Fruit fly (Drosophila melanogaster): ENCODE measurements around the gene CG46306.
A peak's percentile ranks its signal among the peaks of the same experiment; 100 is the strongest.

CG46306 gene

dm6 chrX:16811213-16811749 is 24.0 kb downstream of the CG46306 start, which contains the start of gene CG4829 (continued):
- TF ChIP-seq CG10631 (GFP tag; optimal IDR thresholded peaks at IDR 0.05) (peak; percentile 38), Met (GFP tag; optimal IDR thresholded peaks at IDR 0.05) (peak; percentile 23), Hr4 (GFP tag; optimal IDR thresholded peaks at IDR 0.05) (peak; percentile 41), achi (GFP tag; optimal IDR thresholded peaks at IDR 0.05) (peak; percentile 35), CG7368 (GFP tag; optimal IDR thresholded peaks at IDR 0.05) (peak; percentile 38), vri (GFP tag; optimal IDR thresholded peaks at IDR 0.05) (no peak), esn (GFP tag; optimal IDR thresholded peaks at IDR 0.05) (peak; percentile 45), Sox14 (GFP tag; optimal IDR thresholded peaks at IDR 0.05) (peak; percentile 23)

- TF ChIP-seq CG32006 (GFP tag; optimal IDR thresholded peaks at IDR 0.05) (no peak), CG1621 (tag; optimal IDR thresholded peaks at IDR 0.05) (no peak), ss (GFP tag; optimal IDR thresholded peaks at IDR 0.05) (no peak), fkh (GFP tag; optimal IDR thresholded peaks at IDR 0.05) (no peak), svp (GFP tag) (no peak), Smox (GFP tag; optimal IDR thresholded peaks at IDR 0.05) (no peak), Eip78C (GFP tag) (no peak), CG6808 (GFP tag; optimal IDR thresholded peaks at IDR 0.05) (no peak), acj6 (GFP tag; optimal IDR thresholded peaks at IDR 0.05) (no peak), Eip75B (GFP tag; optimal IDR thresholded peaks at IDR 0.05) (no peak)
Observed at dm6 chrX:16809093-16809492, 26.2 kb downstream of the CG46306 start.

- TF ChIP-seq Eip78C (GFP tag) (peak; percentile 29), Hr38 (GFP tag; optimal IDR thresholded peaks at IDR 0.05) (no peak)
Observed at dm6 chrX:16808654-16809053, 26.7 kb downstream of the CG46306 start.

DNA sequence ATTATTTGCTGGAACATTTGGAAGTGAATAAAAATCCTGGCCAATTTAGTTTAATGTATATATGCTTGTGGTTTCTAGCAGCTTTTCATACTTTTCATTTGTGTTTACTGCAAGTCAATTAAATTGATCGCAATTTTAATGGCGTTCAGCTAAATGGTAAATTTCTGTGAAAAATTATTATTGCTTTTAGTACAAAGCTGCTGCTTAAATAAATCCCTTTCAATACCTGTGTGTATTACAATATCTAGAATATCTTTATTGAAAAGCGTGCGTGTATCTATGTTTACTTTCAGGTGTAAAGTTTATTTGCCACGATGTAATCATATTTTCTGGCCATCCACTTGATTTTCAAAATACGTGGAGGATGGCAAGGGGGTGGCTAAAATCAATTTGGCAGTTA is 29.6 kb downstream of the CG46306 start, which contains the start of gene ppk28:
ppk28 (plus strand) TSS at position 301 of the 400 bp plus-strand sequence.
- no peak for TF ChIP-seq acj6 (GFP tag; optimal IDR thresholded peaks at IDR 0.05)
- TF ChIP-seq CG6163 (GFP tag; IDR thresholded peaks at IDR 0.05) = no peak
- no peak for TF ChIP-seq vri (GFP tag; optimal IDR thresholded peaks at IDR 0.05)
- no peak for TF ChIP-seq fd59A (GFP tag; optimal IDR thresholded peaks at IDR 0.05)
- no peak for TF ChIP-seq CG31627 (GFP tag; optimal IDR thresholded peaks at IDR 0.05)
- no peak for TF ChIP-seq CG34406 (GFP tag; optimal IDR thresholded peaks at IDR 0.05)
- TF ChIP-seq Met (GFP tag; optimal IDR thresholded peaks at IDR 0.05) = no peak
- TF ChIP-seq CG8119 (GFP tag; IDR thresholded peaks at IDR 0.05) = no peak
- no peak for TF ChIP-seq Ets21C (GFP tag; optimal IDR thresholded peaks at IDR 0.05)
- TF ChIP-seq Hr38 (GFP tag; optimal IDR thresholded peaks at IDR 0.05) = no peak
- no peak for TF ChIP-seq cyc (GFP tag; optimal IDR thresholded peaks at IDR 0.05)
- no peak for TF ChIP-seq esn (GFP tag; optimal IDR thresholded peaks at IDR 0.05)

DNA sequence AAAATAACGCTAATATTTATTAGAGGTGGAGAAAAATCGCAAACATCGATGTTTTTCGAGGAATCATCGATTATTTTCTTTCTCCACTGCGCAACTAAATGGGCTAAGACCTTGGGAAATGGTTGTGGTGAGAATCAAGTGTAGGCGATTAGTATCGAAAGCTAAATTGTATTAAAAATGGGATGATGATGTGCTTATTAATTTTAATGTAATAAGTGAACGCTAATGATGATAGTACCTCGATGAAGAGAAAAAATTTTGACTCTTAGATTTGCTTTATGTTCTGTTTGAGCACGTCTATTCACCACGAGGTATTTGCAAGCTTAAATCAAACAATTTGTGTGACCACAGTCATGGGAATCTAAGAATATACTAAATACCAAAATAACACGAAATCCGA is 32.0 kb downstream of the CG46306 start, which contains the start of the genes Rai1 and CG13005:
Rai1 (minus strand) TSS at position 46 of the 400 bp plus-strand sequence.
CG13005 (plus strand) TSS at position 352 of the 400 bp plus-strand sequence.
- peak; percentile 36 for TF ChIP-seq Eip78C (GFP tag)
- TF ChIP-seq esn (GFP tag; optimal IDR thresholded peaks at IDR 0.05) = peak; percentile 8
- TF ChIP-seq Eip93F (GFP tag; optimal IDR thresholded peaks at IDR 0.05) = no peak
- peak; percentile 34 for TF ChIP-seq CG1621 (tag; optimal IDR thresholded peaks at IDR 0.05)

DNA sequence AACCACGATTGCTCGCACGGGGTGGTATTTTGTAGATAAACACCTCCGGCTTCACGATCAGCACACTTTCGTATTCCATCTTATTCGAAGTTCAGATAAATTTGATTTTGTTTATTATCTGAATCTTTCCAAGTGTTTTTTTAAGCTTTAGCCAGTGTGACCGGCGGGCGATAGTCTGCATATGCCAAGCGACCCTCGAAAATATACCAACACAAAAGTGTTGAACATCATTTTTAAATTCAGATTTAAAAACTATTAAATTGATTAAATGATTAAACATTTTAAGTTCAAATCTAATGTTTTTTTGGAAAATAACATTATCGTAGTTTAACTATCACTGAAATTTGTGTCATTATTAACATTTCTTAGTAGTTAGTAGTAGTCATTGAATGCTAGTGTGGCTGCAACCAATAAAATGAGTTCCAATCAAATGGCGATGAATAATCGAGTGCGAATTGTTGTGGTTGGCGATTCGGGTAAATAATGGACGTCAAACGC is 34.7 kb downstream of the CG46306 start, which contains the start of the genes CG9132 and CG4789:
CG9132 (minus strand) TSS at position 181 of the 498 bp plus-strand sequence.
CG4789 (plus strand) TSS at position 401 of the 498 bp plus-strand sequence.
- no peak for TF ChIP-seq CG6163 (GFP tag; IDR thresholded peaks at IDR 0.05)
- no peak for TF ChIP-seq svp (GFP tag)
- TF ChIP-seq Gug (GFP tag; IDR thresholded peaks at IDR 0.05) = 0 out of 2 replicates have a peak, but pooled peaks have one; percentile 0
- no peak for TF ChIP-seq CG9139 (GFP tag; optimal IDR thresholded peaks at IDR 0.05)
- no peak for TF ChIP-seq Sox15 (GFP tag; optimal IDR thresholded peaks at IDR 0.05)
